Fruit fly (Drosophila melanogaster) Kc167 (cell line): Measurements from ENCODE around the gene koko.

Experiments used
- Myc ChIP-seq: fragments of >200 bp; optimal IDR thresholded peaks from 2 replicates; lab custom pipeline; 2017; ENCODE audit warnings: missing external identifiers
- insv ChIP-seq: fragments of >200 bp; optimal IDR thresholded peaks from 3 replicates; lab custom pipeline; 2018; ENCODE audit warnings: missing external identifiers
- psq ChIP-seq: fragments of >200 bp; optimal IDR thresholded peaks from 2 replicates; lab custom pipeline; 2017; ENCODE audit warnings: missing external identifiers
- ttk ChIP-seq: sonication (Bioruptor generic); optimal IDR thresholded peaks from 2 replicates; lab custom pipeline; 2017; ENCODE audit warnings: missing external identifiers

- TF ChIP-seq psq (no peak), Myc (lab: Kevin White, UChicago) (no peak), ttk (lab: Kevin White, UChicago) (no peak), insv (lab: Kevin White, UChicago) (no peak)
These were observed 33.9 kb downstream of the koko start for dm6 chr3R:18436550-18437362.
